Fruit fly (Drosophila melanogaster): ENCODE results near the gene dls.

The dls gene

DNA sequence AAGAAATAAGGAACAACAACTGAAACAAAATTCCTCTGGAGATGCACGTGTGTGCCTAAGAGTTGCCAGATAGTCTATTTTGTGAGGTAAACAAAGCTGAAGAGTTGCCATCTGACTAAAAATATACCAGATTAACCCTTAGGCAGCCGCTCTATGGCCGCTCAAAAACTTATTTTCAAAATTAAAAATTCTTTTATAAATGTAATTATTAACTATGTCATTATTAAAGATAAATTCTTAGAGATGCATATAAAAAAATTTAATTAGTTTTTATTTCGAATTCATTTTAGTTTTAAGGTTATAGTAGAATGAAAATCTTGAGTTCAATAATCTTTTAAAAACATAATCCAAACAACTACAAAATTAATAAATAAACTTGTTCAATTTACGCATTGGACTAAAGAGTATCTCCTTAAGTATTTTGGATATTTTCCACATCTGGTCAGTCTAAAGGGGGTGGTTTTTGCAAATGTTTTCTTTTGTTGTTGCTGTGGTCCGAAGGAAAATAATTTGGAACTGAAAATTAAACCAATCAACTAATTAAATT, 27.6 kb downstream of the dls start, which contains the start of gene Tmx3 (continued):
- TF ChIP-seq lz (GFP tag; optimal IDR thresholded peaks at IDR 0.05) (peak; percentile 79), CG6792 (GFP tag; optimal IDR thresholded peaks at IDR 0.05) (peak; percentile 80), ss (GFP tag; optimal IDR thresholded peaks at IDR 0.05) (peak in 1 of 2 experiments; percentile 67), Ets21C (GFP tag; optimal IDR thresholded peaks at IDR 0.05) (peak; percentile 60), Met (GFP tag; optimal IDR thresholded peaks at IDR 0.05) (peak; percentile 76), CG3919 (GFP tag; optimal IDR thresholded peaks at IDR 0.05) (peak; percentile 55), Ets96B (tag; optimal IDR thresholded peaks at IDR 0.05) (peak; percentile 86), CG16779 (tag; optimal IDR thresholded peaks at IDR 0.05) (no peak), topi (GFP tag; optimal IDR thresholded peaks at IDR 0.05) (peak; percentile 72), Hr39 (GFP tag; optimal IDR thresholded peaks at IDR 0.05) (peak; percentile 69), cyc (GFP tag; optimal IDR thresholded peaks at IDR 0.05) (peak; percentile 74), CG6276 (GFP tag; optimal IDR thresholded peaks at IDR 0.05) (no peak), Sox15 (GFP tag; optimal IDR thresholded peaks at IDR 0.05) (peak; percentile 74), CG15336 (GFP tag; IDR thresholded peaks at IDR 0.05) (peak; percentile 85), OdsH (GFP tag; optimal IDR thresholded peaks at IDR 0.05) (peak; percentile 89), CG3032 (tag; optimal IDR thresholded peaks at IDR 0.05) (peak; percentile 89), dsx (GFP tag; optimal IDR thresholded peaks at IDR 0.05; ENCODE audit: poor library complexity, severe bottlenecking) (peak; percentile 83), salr (GFP tag; optimal IDR thresholded peaks at IDR 0.05) (peak; percentile 50 to 87), Blimp-1 (GFP tag; optimal IDR thresholded peaks at IDR 0.05) (peak; percentile 42), CG11294 (GFP tag; IDR thresholded peaks at IDR 0.05) (peak; percentile 87)

DNA sequence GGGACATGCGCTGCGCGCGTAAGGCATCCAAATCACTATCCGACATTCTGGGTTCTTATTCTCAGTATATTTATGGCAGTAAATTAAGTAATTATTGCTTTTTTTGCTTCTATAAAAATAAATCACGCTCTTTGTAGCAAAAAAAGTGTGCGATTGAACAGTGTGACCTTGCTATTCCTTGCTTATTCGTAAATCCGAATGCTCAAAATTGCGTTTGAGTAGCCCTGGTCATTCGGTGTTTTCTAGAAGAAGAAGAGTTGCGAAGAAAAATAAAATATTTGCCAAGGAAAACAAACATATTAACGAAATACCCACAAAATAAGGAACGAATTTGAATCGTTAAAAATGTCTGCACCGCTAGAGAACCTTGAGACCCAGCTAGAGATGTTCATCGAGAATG, 30.7 kb downstream of the dls start, which contains the start of the genes PDCD-5 and MED10:
Gene PDCD-5, minus strand, starts transcription at position 182 of the 400 bp plus-strand sequence.
Gene MED10, plus strand, starts transcription at position 228 of the 400 bp plus-strand sequence.
- TF ChIP-seq CG8319 (GFP tag; optimal IDR thresholded peaks at IDR 0.05) = no peak
- no peak for TF ChIP-seq Hr4 (GFP tag; optimal IDR thresholded peaks at IDR 0.05)
- TF ChIP-seq salr (GFP tag; optimal IDR thresholded peaks at IDR 0.05) = peak in 1 of 2 experiments; percentile 2
- peak; percentile 88 for TF ChIP-seq fkh (GFP tag; optimal IDR thresholded peaks at IDR 0.05)
- TF ChIP-seq pdm3 (GFP tag; optimal IDR thresholded peaks at IDR 0.05) = no peak
- TF ChIP-seq Ets21C (GFP tag; optimal IDR thresholded peaks at IDR 0.05) = no peak
- no peak for TF ChIP-seq CG7368 (GFP tag; optimal IDR thresholded peaks at IDR 0.05)
- TF ChIP-seq fd85E (GFP tag; optimal IDR thresholded peaks at IDR 0.05) = no peak
- TF ChIP-seq Eip93F (GFP tag; optimal IDR thresholded peaks at IDR 0.05) = no peak
- no peak for TF ChIP-seq CG34406 (GFP tag; optimal IDR thresholded peaks at IDR 0.05)
- peak; percentile 7 for TF ChIP-seq topi (GFP tag; optimal IDR thresholded peaks at IDR 0.05)
- TF ChIP-seq CG10669 (GFP tag; optimal IDR thresholded peaks at IDR 0.05) = peak; percentile 11
- no peak for TF ChIP-seq lz (GFP tag; optimal IDR thresholded peaks at IDR 0.05)
- peak; percentile 7 for TF ChIP-seq Eip75B (GFP tag; optimal IDR thresholded peaks at IDR 0.05)
- TF ChIP-seq dac (GFP tag; optimal IDR thresholded peaks at IDR 0.05) = no peak
- TF ChIP-seq Sox15 (GFP tag; optimal IDR thresholded peaks at IDR 0.05) = no peak
- no peak for TF ChIP-seq CG8119 (GFP tag; IDR thresholded peaks at IDR 0.05)
- no peak for TF ChIP-seq Smox (GFP tag; optimal IDR thresholded peaks at IDR 0.05)
- no peak for TF ChIP-seq Gug (GFP tag; IDR thresholded peaks at IDR 0.05)
- TF ChIP-seq CG3032 (tag; optimal IDR thresholded peaks at IDR 0.05) = peak; percentile 56
- peak; percentile 85 for TF ChIP-seq svp (GFP tag)
- TF ChIP-seq CG32006 (GFP tag; optimal IDR thresholded peaks at IDR 0.05) = no peak
- TF ChIP-seq CG11762 (GFP tag; optimal IDR thresholded peaks at IDR 0.05; ENCODE audit: insufficient read depth) = no peak
- peak; percentile 60 for TF ChIP-seq Eip78C (GFP tag)
- no peak for TF ChIP-seq CG6163 (GFP tag; IDR thresholded peaks at IDR 0.05)
- TF ChIP-seq CG6808 (GFP tag; optimal IDR thresholded peaks at IDR 0.05) = peak; percentile 24
- TF ChIP-seq vri (GFP tag; optimal IDR thresholded peaks at IDR 0.05) = no peak
- TF ChIP-seq net (GFP tag; optimal IDR thresholded peaks at IDR 0.05) = no peak
- no peak for TF ChIP-seq achi (GFP tag; optimal IDR thresholded peaks at IDR 0.05)
- TF ChIP-seq Ets96B (tag; optimal IDR thresholded peaks at IDR 0.05) = peak; percentile 17
- TF ChIP-seq esn (GFP tag; optimal IDR thresholded peaks at IDR 0.05) = peak; percentile 18
- TF ChIP-seq CG11902 (GFP tag; optimal IDR thresholded peaks at IDR 0.05) = no peak
- peak; percentile 77 for TF ChIP-seq Sox14 (GFP tag; optimal IDR thresholded peaks at IDR 0.05)
- no peak for TF ChIP-seq CG11294 (GFP tag; IDR thresholded peaks at IDR 0.05)
- no peak for TF ChIP-seq CG16779 (tag; optimal IDR thresholded peaks at IDR 0.05)
- TF ChIP-seq cyc (GFP tag; optimal IDR thresholded peaks at IDR 0.05) = no peak
- no peak for TF ChIP-seq Hr39 (GFP tag; optimal IDR thresholded peaks at IDR 0.05)
- no peak for TF ChIP-seq CG4318 (GFP tag; optimal IDR thresholded peaks at IDR 0.05)
- TF ChIP-seq fd59A (GFP tag; optimal IDR thresholded peaks at IDR 0.05) = no peak
- TF ChIP-seq CG9139 (GFP tag; optimal IDR thresholded peaks at IDR 0.05) = no peak
